Worm (Caenorhabditis elegans) whole organism, mixed stage, embryonic: ENCODE measurements around the gene set-17.

Source experiments
- bed-3 ChIP-seq: fragments of 200-800 bp; sonication (Bioruptor generic); optimal IDR thresholded peaks from 3 replicates; lab custom pipeline; 2018; ENCODE audit warnings: mild to moderate bottlenecking, missing genetic modification characterization, moderate library complexity, missing compliant biosample characterization
- ceh-83 ChIP-seq: fragments of 200-800 bp; sonication (Bioruptor generic); optimal IDR thresholded peaks from 2 replicates; lab custom pipeline; 2018; ENCODE audit warnings: mild to moderate bottlenecking, missing genetic modification characterization, missing compliant biosample characterization
- ces-1 ChIP-seq: fragments of 150-350 bp; optimal IDR thresholded peaks from 2 replicates; lab custom pipeline; 2014; ENCODE audit warnings: missing biosample characterization, missing genetic modification reagents, missing genetic modification characterization
- drap-1 ChIP-seq: fragments of 200-800 bp; sonication (Bioruptor generic); optimal IDR thresholded peaks from 3 replicates; lab custom pipeline; 2018; ENCODE audit warnings: mild to moderate bottlenecking, missing genetic modification characterization, missing compliant biosample characterization
- hlh-1 ChIP-seq: fragments of 150-350 bp; optimal IDR thresholded peaks from 2 replicates; lab custom pipeline; 2014; ENCODE audit warnings: missing biosample characterization, missing genetic modification reagents, missing genetic modification characterization
- lin-32 ChIP-seq: fragments of 200-800 bp; sonication (Bioruptor generic); optimal IDR thresholded peaks from 2 replicates; lab custom pipeline; 2018; ENCODE audit warnings: mild to moderate bottlenecking, missing genetic modification characterization, missing compliant biosample characterization
- mab-5 ChIP-seq: fragments of 150-350 bp; optimal IDR thresholded peaks from 2 replicates; lab custom pipeline; 2014; ENCODE audit warnings: missing biosample characterization, missing genetic modification characterization
- mls-2 ChIP-seq: sonication (generic microtip); optimal IDR thresholded peaks from 2 replicates; lab custom pipeline; 2016; ENCODE audit warnings: mild to moderate bottlenecking, missing genetic modification characterization, moderate library complexity, missing compliant biosample characterization
- nhr-12 ChIP-seq: fragments of 150-350 bp; optimal IDR thresholded peaks from 2 replicates; lab custom pipeline; 2014; ENCODE audit warnings: missing biosample characterization, missing genetic modification characterization
- nhr-2 ChIP-seq: fragments of 150-350 bp; optimal IDR thresholded peaks from 2 replicates; lab custom pipeline; 2014; ENCODE audit warnings: missing biosample characterization, missing genetic modification characterization
- nhr-76 ChIP-seq: sonication (generic microtip); optimal IDR thresholded peaks from 2 replicates; lab custom pipeline; 2017; ENCODE audit warnings: missing biosample characterization, missing genetic modification characterization
- sptf-1 ChIP-seq: sonication (generic microtip); optimal IDR thresholded peaks from 2 replicates; lab custom pipeline; 2017; ENCODE audit warnings: mild to moderate bottlenecking, missing genetic modification characterization, moderate library complexity, missing compliant biosample characterization
- tbx-8 ChIP-seq: fragments of 200-800 bp; sonication (Bioruptor generic); optimal IDR thresholded peaks from 2 replicates; lab custom pipeline; 2018; ENCODE audit warnings: mild to moderate bottlenecking, missing genetic modification characterization, moderate library complexity, missing compliant biosample characterization
- zip-8 ChIP-seq: fragments of 150-350 bp; optimal IDR thresholded peaks from 2 replicates; lab custom pipeline; 2014; ENCODE audit warnings: missing biosample characterization, missing genetic modification characterization
- ztf-11 ChIP-seq: fragments of 150-350 bp; optimal IDR thresholded peaks from 2 replicates; lab custom pipeline; 2014; ENCODE audit warnings: missing biosample characterization, missing genetic modification characterization

The set-17 gene

DNA sequence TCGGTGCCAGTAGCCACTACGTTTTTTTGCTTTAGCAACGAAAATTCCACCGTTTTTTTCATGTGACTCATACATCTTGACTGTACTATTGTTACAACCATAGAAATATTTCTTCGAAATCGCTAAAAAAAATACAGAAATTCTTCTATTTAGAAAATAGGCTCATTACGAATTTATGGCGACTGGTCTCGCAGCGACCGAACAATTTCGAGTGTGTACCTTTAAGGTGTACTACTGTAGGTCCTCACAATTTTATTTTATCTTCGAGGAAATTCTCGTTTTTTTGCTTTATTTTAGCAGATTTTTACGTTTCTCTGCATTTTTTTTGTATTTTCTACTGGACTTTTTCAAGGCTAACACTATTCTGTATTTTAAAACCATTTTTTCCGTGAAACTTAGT is 50.3 kb downstream of the set-17 start:
- no peak for TF ChIP-seq nhr-2
- no peak for TF ChIP-seq sptf-1 (tag; lab: Kevin White, UChicago)
- no peak for TF ChIP-seq nhr-76 (tag; lab: Kevin White, UChicago)
- no peak for TF ChIP-seq tbx-8 (GFP tag; lab: Kevin White, UChicago)
- TF ChIP-seq hlh-1 (tag; lab: Kevin White, UChicago) = no peak
- TF ChIP-seq zip-8 (tag; lab: Kevin White, UChicago) = no peak
- TF ChIP-seq drap-1 = no peak

DNA sequence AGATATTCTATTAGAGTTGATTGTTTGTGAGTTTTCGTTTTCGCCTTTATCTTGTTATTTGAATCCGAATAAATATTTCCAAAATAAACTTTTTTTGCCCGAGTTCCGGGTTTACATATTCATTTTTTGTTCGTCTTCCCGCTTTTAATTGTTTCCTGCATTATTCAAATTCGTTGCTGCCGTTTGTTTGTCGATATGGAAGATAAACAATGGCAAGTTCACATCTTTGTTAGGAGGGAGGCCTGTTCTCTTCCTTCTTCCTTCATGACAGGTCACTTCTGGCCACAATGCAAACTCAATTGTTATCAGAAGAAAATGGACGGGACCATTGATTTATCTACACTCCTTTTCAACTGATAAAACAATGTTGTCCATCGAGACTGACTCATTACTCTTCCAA is 50.7 kb downstream of the set-17 start:
- TF ChIP-seq ces-1 (GFP tag; lab: Kevin White, UChicago) = no peak
- no peak for TF ChIP-seq mls-2 (tag; lab: Kevin White, UChicago)
- no peak for TF ChIP-seq ztf-11 (tag; lab: Kevin White, UChicago)
- no peak for TF ChIP-seq mab-5 (tag; lab: Kevin White, UChicago)
- TF ChIP-seq nhr-12 = no peak
- TF ChIP-seq ceh-83 = no peak
- no peak for TF ChIP-seq lin-32
- no peak for TF ChIP-seq bed-3 (GFP tag; lab: Kevin White, UChicago)
- no peak for TF ChIP-seq nhr-76 (tag; lab: Kevin White, UChicago)
